Worm (Caenorhabditis elegans) whole organism, L3 larva: ENCODE results near the gene Y46G5A.14.

Source experiments
- R02D3.7 ChIP-seq: fragments of 150-350 bp; optimal IDR thresholded peaks from 2 replicates; lab custom pipeline; 2014; ENCODE audit warnings: missing biosample characterization, missing genetic modification characterization
- ama-1 ChIP-seq: fragments of 150-350 bp; optimal IDR thresholded peaks from 2 replicates; lab custom pipeline; 2018
- ceh-28 ChIP-seq: fragments of 150-350 bp; optimal IDR thresholded peaks from 2 replicates; lab custom pipeline; 2014; ENCODE audit warnings: missing biosample characterization, missing genetic modification reagents, missing genetic modification characterization
- ceh-9 ChIP-seq: sonication (generic microtip); optimal IDR thresholded peaks from 2 replicates; lab custom pipeline; 2018; ENCODE audit warnings: missing biosample characterization, missing genetic modification characterization
- lin-39 ChIP-seq: fragments of 150-350 bp; optimal IDR thresholded peaks from 2 replicates; lab custom pipeline; 2018; ENCODE audit warnings: missing biosample characterization, missing genetic modification reagents, missing genetic modification characterization
- mdl-1 ChIP-seq: fragments of 150-350 bp; optimal IDR thresholded peaks from 2 replicates; lab custom pipeline; 2014; ENCODE audit warnings: missing biosample characterization, missing genetic modification characterization
- nhr-76 ChIP-seq: fragments of 150-350 bp; sonication (generic microtip); optimal IDR thresholded peaks from 5 replicates; lab custom pipeline; 2014; ENCODE audit warnings: missing biosample characterization, missing genetic modification characterization
- zag-1 ChIP-seq: fragments of 150-350 bp; optimal IDR thresholded peaks from 2 replicates; lab custom pipeline; 2014; ENCODE audit warnings: missing biosample characterization, missing genetic modification characterization

DNA sequence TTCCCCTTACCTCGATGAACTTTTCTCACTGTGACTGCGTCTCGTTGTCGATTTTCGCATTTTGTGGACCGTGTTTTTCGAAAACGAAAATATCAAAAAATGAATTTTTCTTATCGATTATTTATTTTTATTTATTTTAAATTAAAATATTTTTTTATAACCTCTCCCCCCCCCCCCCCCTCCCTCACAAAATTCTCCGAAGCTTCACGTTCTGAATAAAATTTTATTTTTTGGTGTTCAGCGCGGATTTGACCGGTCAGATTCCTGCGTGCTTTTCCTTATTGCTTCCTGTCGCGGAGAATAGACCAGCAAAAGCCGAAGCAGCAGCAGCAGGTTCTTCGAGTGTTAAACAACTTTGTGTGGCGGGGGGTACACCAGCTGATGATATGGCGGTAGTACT is 44.0 kb downstream of the Y46G5A.14 start, which contains the start of gene Y46G5A.22:
- TF ChIP-seq R02D3.7 (tag; lab: Kevin White, UChicago), result no peak
- TF ChIP-seq nhr-76 (tag; lab: Kevin White, UChicago), result no peak
- TF ChIP-seq ceh-9 (tag; lab: Kevin White, UChicago), result no peak
- no peak for TF ChIP-seq zag-1 (tag; lab: Kevin White, UChicago)
- TF ChIP-seq ceh-28 (tag; lab: Kevin White, UChicago), result no peak
- no peak for TF ChIP-seq ama-1 (lab: Kevin White, UChicago)
- no peak for TF ChIP-seq mdl-1 (tag; lab: Kevin White, UChicago)
- TF ChIP-seq lin-39 (tag; lab: Kevin White, UChicago), result no peak
